Worm (Caenorhabditis elegans): Measurements from ENCODE around the gene col-106.
A peak's percentile ranks its signal among the peaks of the same experiment; 100 is the strongest.

Gene col-106

DNA sequence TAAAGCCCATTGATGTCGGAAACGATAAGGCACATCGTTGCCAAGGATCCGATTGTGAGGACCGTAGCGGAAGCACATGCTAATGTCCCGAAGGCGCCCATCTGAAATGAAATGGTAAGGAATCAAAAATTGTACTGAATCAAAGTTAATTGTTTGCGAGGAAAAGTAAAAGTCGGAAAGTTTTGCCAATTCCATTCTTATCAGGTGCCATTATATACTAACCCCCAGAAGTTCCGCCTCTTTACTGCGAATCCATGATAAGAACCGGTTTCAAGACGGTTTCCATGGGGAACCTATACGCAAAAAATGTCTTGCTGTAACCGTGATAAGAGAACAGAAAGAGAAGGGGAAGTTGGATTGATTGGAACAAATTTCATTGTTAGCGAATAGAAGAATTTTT is at the start of gene col-106:
Gene col-106 (minus strand): TSS at position 101 of the 400 bp plus-strand sequence.
- TF ChIP-seq nhr-77 (tag; optimal IDR thresholded peaks at IDR 0.05), result no peak
- TF ChIP-seq sem-4 (tag; optimal IDR thresholded peaks at IDR 0.05), result no peak
- no peak for TF ChIP-seq F13H6.1 (tag; optimal IDR thresholded peaks at IDR 0.05)
- no peak for TF ChIP-seq aly-2 (tag; optimal IDR thresholded peaks at IDR 0.05)
- TF ChIP-seq peb-1 (tag; optimal IDR thresholded peaks at IDR 0.05), result no peak
- TF ChIP-seq skn-1 (tag; optimal IDR thresholded peaks at IDR 0.05), result no peak
- TF ChIP-seq nhr-25 (tag; optimal IDR thresholded peaks at IDR 0.05), result no peak
- TF ChIP-seq blmp-1 (tag; optimal IDR thresholded peaks at IDR 0.05; ENCODE audit: insufficient read depth), result no peak
- no peak for TF ChIP-seq lsy-2 (tag; optimal IDR thresholded peaks at IDR 0.05)
- TF ChIP-seq sma-3 (GFP tag; optimal IDR thresholded peaks at IDR 0.05), result no peak
- no peak for TF ChIP-seq egl-27 (tag; optimal IDR thresholded peaks at IDR 0.05)
- no peak for TF ChIP-seq nhr-11 (tag; optimal IDR thresholded peaks at IDR 0.05)
- no peak for TF ChIP-seq nhr-23 (tag; optimal IDR thresholded peaks at IDR 0.05)
- TF ChIP-seq mab-5 (tag; optimal IDR thresholded peaks at IDR 0.05), result no peak
- TF ChIP-seq ceh-82 (tag; optimal IDR thresholded peaks at IDR 0.05), result no peak
- TF ChIP-seq ZK546.5 (tag; optimal IDR thresholded peaks at IDR 0.05), result no peak
- no peak for TF ChIP-seq dmd-4 (tag; optimal IDR thresholded peaks at IDR 0.05)
- no peak for TF ChIP-seq Y55F3AM.14 (GFP tag; optimal IDR thresholded peaks at IDR 0.05)
- no peak for TF ChIP-seq gmeb-1 (tag; optimal IDR thresholded peaks at IDR 0.05)

DNA sequence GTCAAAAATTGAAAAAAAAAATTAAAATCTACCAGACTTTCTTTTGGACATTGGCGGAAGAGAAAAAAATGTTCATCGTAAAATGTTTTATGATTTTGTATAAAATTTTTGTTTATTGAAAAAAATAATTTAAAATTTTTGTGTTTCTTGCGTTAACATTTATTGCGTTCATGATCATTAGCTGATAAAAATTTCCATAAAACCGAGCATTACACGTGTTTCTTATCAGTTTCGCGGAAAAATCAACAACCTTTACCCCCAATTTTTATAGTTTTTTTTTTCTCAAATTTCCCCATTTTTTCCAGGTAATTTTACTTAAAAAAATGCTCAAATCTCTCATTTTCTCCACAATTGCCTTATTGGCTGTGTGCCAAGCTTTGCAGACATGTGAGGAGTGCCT is 49.7 kb upstream of the col-106 start, which contains the start of gene txt-4:
Gene txt-4 (plus strand): TSS at position 324 of the 400 bp plus-strand sequence.
- TF ChIP-seq sem-4 (tag; optimal IDR thresholded peaks at IDR 0.05) (no peak), fos-1 (tag; optimal IDR thresholded peaks at IDR 0.05) (peak; percentile 15), crh-2 (tag; optimal IDR thresholded peaks at IDR 0.05) (peak; percentile 11)

DNA sequence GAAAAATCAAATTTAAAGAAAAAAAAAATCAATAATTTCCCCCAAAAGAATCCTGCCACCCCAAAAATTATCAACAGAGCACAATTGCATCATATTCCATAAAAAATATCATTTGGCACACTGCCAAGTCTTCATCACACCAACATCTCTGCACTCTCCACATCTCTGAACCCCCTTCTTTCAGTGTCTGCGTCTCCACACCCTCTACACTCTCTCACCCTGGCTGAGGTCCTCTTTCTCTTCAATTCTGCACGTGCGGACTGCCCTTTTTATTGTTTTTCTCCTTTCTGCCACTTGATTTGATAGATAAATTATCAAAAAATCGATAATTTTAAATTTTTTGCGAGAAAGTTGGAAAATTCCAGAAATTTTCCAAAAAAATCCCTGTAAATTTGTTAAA is 36.9 kb upstream of the col-106 start, which contains the start of gene hxk-3:
Gene hxk-3 (plus strand): TSS at position 179 of the 400 bp plus-strand sequence.
- peak; percentile 44 for TF ChIP-seq nhr-25 (tag; optimal IDR thresholded peaks at IDR 0.05)
- no peak for TF ChIP-seq elt-1 (tag; optimal IDR thresholded peaks at IDR 0.05)
- TF ChIP-seq F13H6.1 (tag; optimal IDR thresholded peaks at IDR 0.05), result peak; percentile 51
- no peak for TF ChIP-seq zag-1 (tag; optimal IDR thresholded peaks at IDR 0.05)
- TF ChIP-seq ama-1 (optimal IDR thresholded peaks at IDR 0.05), result peak; percentile 25
- TF ChIP-seq ztf-11 (tag; optimal IDR thresholded peaks at IDR 0.05), result no peak
- TF ChIP-seq nhr-12 (tag; optimal IDR thresholded peaks at IDR 0.05), result no peak
- TF ChIP-seq sma-9 (GFP tag; optimal IDR thresholded peaks at IDR 0.05), result no peak
- no peak for TF ChIP-seq sma-9 (tag; optimal IDR thresholded peaks at IDR 0.05)
- TF ChIP-seq aly-2 (tag; optimal IDR thresholded peaks at IDR 0.05), result no peak
- TF ChIP-seq ceh-82 (tag; optimal IDR thresholded peaks at IDR 0.05), result no peak
- TF ChIP-seq lsy-2 (tag; optimal IDR thresholded peaks at IDR 0.05), result peak in 1 of 2 experiments; percentile 78
- TF ChIP-seq ztf-1 (GFP tag; conservative IDR thresholded peaks at IDR 0.05), result no peak
- no peak for TF ChIP-seq ztf-4 (tag; optimal IDR thresholded peaks at IDR 0.05)
- no peak for TF ChIP-seq nhr-23 (tag; optimal IDR thresholded peaks at IDR 0.05)
- peak; percentile 60 for TF ChIP-seq sma-3 (GFP tag; optimal IDR thresholded peaks at IDR 0.05)
- TF ChIP-seq lin-39 (tag; optimal IDR thresholded peaks at IDR 0.05), result no peak
- TF ChIP-seq unc-62 (GFP tag; optimal IDR thresholded peaks at IDR 0.05), result no peak
- TF ChIP-seq alr-1 (tag; optimal IDR thresholded peaks at IDR 0.05), result no peak
- no peak for TF ChIP-seq nhr-237 (tag; optimal IDR thresholded peaks at IDR 0.05)
- TF ChIP-seq blmp-1 (tag; optimal IDR thresholded peaks at IDR 0.05; ENCODE audit: insufficient read depth), result no peak
- TF ChIP-seq skn-1 (tag; optimal IDR thresholded peaks at IDR 0.05), result no peak
- TF ChIP-seq peb-1 (tag; optimal IDR thresholded peaks at IDR 0.05), result no peak
- no peak for TF ChIP-seq sem-4 (tag; optimal IDR thresholded peaks at IDR 0.05)
- TF ChIP-seq nhr-129 (tag; optimal IDR thresholded peaks at IDR 0.05), result peak; percentile 67
- no peak for TF ChIP-seq dmd-4 (tag; optimal IDR thresholded peaks at IDR 0.05)
- TF ChIP-seq mbf-1 (tag; optimal IDR thresholded peaks at IDR 0.05), result no peak
- no peak for TF ChIP-seq egl-27 (tag; optimal IDR thresholded peaks at IDR 0.05)
- no peak for TF ChIP-seq nhr-77 (tag; optimal IDR thresholded peaks at IDR 0.05)
- no peak for TF ChIP-seq Y55F3AM.14 (GFP tag; optimal IDR thresholded peaks at IDR 0.05)
- no peak for TF ChIP-seq ceh-16 (tag; optimal IDR thresholded peaks at IDR 0.05)
- TF ChIP-seq lin-11 (tag; optimal IDR thresholded peaks at IDR 0.05), result peak; percentile 5
- peak; percentile 80 for TF ChIP-seq C34F6.9 (tag; optimal IDR thresholded peaks at IDR 0.05)
- TF ChIP-seq fos-1 (tag; optimal IDR thresholded peaks at IDR 0.05), result peak; percentile 25
- peak; percentile 85 to 90 for TF ChIP-seq mdl-1 (tag; optimal IDR thresholded peaks at IDR 0.05)
- peak; percentile 58 for TF ChIP-seq lin-13 (GFP tag; optimal IDR thresholded peaks at IDR 0.05)
- TF ChIP-seq nhr-11 (tag; optimal IDR thresholded peaks at IDR 0.05), result no peak
- no peak for TF ChIP-seq ZK546.5 (tag; optimal IDR thresholded peaks at IDR 0.05)
- TF ChIP-seq nhr-21 (tag; optimal IDR thresholded peaks at IDR 0.05), result peak; percentile 21
- peak; percentile 66 for TF ChIP-seq crh-2 (tag; optimal IDR thresholded peaks at IDR 0.05)
- TF ChIP-seq R02D3.7 (tag; optimal IDR thresholded peaks at IDR 0.05), result no peak
- TF ChIP-seq nhr-10 (tag; optimal IDR thresholded peaks at IDR 0.05), result no peak
- peak; percentile 47 for TF ChIP-seq gmeb-1 (tag; optimal IDR thresholded peaks at IDR 0.05)
- TF ChIP-seq mab-5 (tag; optimal IDR thresholded peaks at IDR 0.05), result peak; percentile 62
- TF ChIP-seq snpc-4 (tag; optimal IDR thresholded peaks at IDR 0.05), result peak; percentile 18
- TF ChIP-seq unc-55 (GFP tag; optimal IDR thresholded peaks at IDR 0.05), result peak; percentile 55
- TF ChIP-seq unc-39 (tag; optimal IDR thresholded peaks at IDR 0.05), result no peak
- TF ChIP-seq nhr-6 (tag; optimal IDR thresholded peaks at IDR 0.05), result no peak
